Worm (Caenorhabditis elegans) whole organism, L3 larva: ENCODE data around the gene syx-2.

ENCODE experiments used
- lin-39 ChIP-seq: fragments of 150-350 bp; optimal IDR thresholded peaks from 2 replicates; lab custom pipeline; 2018; ENCODE audit warnings: missing biosample characterization, missing genetic modification reagents, missing genetic modification characterization
- unc-62 ChIP-seq: fragments of 150-350 bp; sonication (generic microtip); optimal IDR thresholded peaks from 4 replicates; lab custom pipeline; 2014; ENCODE audit warnings: missing biosample characterization, missing genetic modification reagents, missing genetic modification characterization

DNA sequence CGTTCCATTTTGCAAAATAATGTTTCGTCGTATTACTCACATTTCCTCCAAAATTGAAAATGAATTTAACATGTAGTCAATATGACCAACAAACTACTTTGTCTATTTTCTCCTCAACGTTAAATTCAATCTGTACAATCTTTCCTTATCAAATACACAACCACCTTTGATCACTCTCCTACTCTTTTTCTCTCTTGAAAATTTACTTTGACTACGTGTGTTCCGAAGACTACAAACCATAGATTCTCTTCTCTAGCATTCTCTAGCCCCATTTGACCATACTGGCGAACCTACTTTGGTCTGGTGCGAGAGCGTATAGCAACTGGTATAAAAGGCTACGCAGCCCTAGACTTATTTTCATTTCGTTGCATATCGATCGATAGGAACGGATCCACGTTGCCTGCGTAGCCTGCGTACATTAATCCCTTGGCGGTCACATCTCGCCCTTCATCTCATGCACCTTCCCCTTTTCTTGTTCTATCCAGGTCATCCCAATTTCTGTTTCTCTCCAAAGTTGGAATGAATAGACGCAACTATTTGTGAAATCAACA, 40.3 kb downstream of the syx-2 start:
- TF ChIP-seq lin-39 (no peak), unc-62 (GFP tag; lab: Kevin White, UChicago) (no peak)
